Fruit fly (Drosophila melanogaster) whole organism: ENCODE measurements around the gene CG4069.
A peak's percentile ranks its signal among the peaks of the same experiment; 100 is the strongest.

Source experiments
- CG8478 ChIP-seq: fragments of >200 bp; optimal IDR thresholded peaks from 2 replicates; lab custom pipeline; 2018; ENCODE audit warnings: inconsistent platforms
- Dll ChIP-seq: fragments of >200 bp; optimal IDR thresholded peaks from 2 replicates; lab custom pipeline; 2017
- EcR ChIP-seq, 2 experiments: fragments of >200 bp; optimal IDR thresholded peaks; 2 replicates each; lab custom pipeline; 2017; ENCODE audit warnings: missing biosample characterization in 2 of 2, missing genetic modification characterization in 2 of 2, missing genetic modification reagents in 2 of 2
- pan ChIP-seq: fragments of >200 bp; optimal IDR thresholded peaks from 2 replicates; lab custom pipeline; 2017
- psq ChIP-seq: fragments of >200 bp; optimal IDR thresholded peaks from 2 replicates; lab custom pipeline; 2017
- usp ChIP-seq: fragments of >200 bp; optimal IDR thresholded peaks from 2 replicates; lab custom pipeline; 2017; ENCODE audit warnings: missing biosample characterization, missing genetic modification characterization, mixed read lengths

The CG4069 gene

DNA sequence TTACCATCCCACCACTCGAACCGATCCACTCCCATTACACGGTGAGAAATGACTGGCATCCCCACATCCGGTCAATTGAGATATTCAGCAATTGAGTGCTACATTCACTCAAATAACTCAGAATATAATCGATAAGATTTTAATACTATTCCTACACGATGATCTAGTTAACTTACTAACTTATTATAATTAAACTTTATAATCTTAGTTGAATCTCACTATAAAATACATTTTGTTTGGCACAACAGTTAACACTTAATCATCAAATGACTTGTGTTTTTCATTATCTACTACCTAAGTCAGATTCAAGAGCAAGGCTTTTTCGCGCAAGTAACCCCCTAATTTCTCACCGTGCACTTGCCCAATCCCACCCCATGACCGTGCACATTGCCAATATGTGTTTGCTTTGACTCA lies 41.8 kb downstream of the CG4069 start:
- TF ChIP-seq pan (lab: Kevin White, UChicago) (no peak), usp (no peak), CG8478 (lab: Kevin White, UChicago) (no peak), Dll (lab: Kevin White, UChicago) (no peak), psq (lab: Kevin White, UChicago) (no peak), EcR (GFP tag; optimal IDR thresholded peaks at IDR 0.05; lab: Kevin White, UChicago) (no peak)

DNA sequence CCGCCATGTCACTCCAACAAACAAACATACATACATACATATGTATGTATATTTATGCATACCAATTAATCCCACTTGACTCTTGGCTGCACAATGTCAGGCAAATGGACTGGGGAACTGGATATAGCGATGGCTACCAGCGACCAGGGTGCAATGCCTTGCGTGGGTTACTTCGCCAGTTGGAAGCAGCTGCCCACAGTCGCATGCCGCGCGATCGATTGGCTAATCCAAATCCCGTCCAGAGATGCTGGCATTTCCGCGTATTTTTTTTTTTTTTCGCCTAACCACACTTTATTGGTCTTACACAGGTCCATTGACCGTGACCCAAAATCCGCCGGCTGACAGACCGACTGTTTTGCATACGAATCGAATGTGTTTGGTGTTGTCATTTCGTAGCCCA lies 42.8 kb downstream of the CG4069 start:
- no peak for TF ChIP-seq EcR (GFP tag; optimal IDR thresholded peaks at IDR 0.05; lab: Kevin White, UChicago)
- no peak for TF ChIP-seq Dll (lab: Kevin White, UChicago)
- no peak for TF ChIP-seq psq (lab: Kevin White, UChicago)
- TF ChIP-seq usp: no peak
- TF ChIP-seq pan (lab: Kevin White, UChicago): no peak
- TF ChIP-seq CG8478 (lab: Kevin White, UChicago): no peak

DNA sequence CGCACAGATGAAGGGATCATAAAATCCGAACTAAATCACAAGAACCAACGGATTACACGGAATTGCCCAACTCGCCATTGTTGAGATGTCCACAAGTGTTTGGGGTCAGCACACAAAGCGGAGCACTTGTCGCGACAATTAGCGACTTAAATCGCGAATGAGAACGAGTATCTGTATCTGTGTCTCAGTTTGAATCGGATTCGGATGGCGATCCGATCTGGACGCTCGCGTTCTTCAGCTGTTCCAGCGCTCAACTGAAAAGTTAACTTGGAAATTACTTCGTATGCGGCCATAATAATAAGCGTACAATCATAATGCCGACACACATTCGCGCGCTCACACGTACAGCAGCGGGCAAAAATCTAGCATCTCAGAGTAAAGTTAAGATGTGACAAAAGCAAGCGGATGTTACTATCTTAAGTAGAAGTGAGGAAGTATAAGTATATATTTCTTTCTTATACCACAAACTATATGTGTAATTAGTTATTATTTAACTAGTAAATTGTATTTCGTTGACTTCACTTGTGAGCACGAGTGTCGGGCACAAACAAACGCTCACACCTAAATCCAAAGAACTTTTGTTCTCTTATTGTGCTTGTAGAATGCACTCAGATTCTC lies 46.6 kb downstream of the CG4069 start, which contains the start of gene CG10660:
TSS of gene CG10660 (minus strand) at position 259 of the 618 bp plus-strand sequence.
- TF ChIP-seq usp: no peak
- TF ChIP-seq EcR (GFP tag; optimal IDR thresholded peaks at IDR 0.05; lab: Kevin White, UChicago): no peak
- TF ChIP-seq CG8478 (lab: Kevin White, UChicago): no peak
- TF ChIP-seq psq (lab: Kevin White, UChicago): no peak
- no peak for TF ChIP-seq Dll (lab: Kevin White, UChicago)
- no peak for TF ChIP-seq pan (lab: Kevin White, UChicago)

DNA sequence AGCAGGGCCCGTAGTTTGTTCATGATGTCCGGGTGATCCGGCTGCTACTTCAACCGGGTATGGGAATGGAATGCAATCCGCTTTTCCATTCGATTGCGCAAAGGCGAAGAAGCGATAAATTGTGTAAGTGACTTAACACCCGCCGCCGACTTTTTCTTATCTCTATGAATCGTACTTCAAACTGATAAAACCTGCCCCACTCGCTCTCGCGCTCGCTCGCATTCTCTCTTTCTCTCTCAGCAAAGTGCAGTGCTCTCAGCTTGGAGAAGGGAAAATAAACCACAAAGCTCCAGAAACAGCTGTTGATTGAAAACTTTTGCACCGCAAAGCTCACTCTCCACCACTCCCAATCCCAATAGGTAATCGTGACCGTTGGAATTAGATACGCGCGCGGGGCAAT lies 47.2 kb downstream of the CG4069 start:
- TF ChIP-seq CG8478 (lab: Kevin White, UChicago): no peak
- TF ChIP-seq Dll (lab: Kevin White, UChicago): peak; percentile 98
- TF ChIP-seq EcR (GFP tag; optimal IDR thresholded peaks at IDR 0.05; lab: Kevin White, UChicago): peak in 1 of 2 experiments; percentile 16

DNA sequence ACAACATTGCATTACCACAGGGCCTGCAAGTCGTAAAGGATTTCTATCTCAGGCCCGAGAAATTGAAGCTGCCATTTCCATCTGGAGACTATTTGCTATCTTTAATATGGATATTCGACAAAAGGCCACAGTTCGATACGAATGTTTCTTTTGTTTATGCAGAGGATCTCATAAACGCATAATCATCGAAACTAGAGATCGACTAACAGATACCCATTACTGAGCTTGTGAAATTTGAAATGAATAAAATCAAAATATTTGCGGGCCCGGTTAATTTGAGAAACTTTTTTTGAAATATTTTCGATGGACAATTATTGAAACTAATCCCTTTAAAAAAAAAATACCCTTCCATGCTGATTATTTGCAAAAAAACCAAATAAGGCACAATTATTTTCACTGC lies 50.9 kb downstream of the CG4069 start:
- TF ChIP-seq psq (lab: Kevin White, UChicago) (no peak), EcR (GFP tag; optimal IDR thresholded peaks at IDR 0.05; lab: Kevin White, UChicago) (no peak), usp (no peak), Dll (lab: Kevin White, UChicago) (no peak), CG8478 (lab: Kevin White, UChicago) (no peak), pan (lab: Kevin White, UChicago) (no peak)
